Worm (Caenorhabditis elegans): ENCODE measurements around the gene T28H11.7.

Gene T28H11.7

ce11 chrIV:5054297-5054696 is 37.3 kb upstream of the T28H11.7 start:
- TF ChIP-seq fkh-10 (GFP tag; optimal IDR thresholded peaks at IDR 0.05), result no peak
- TF ChIP-seq lin-39 (tag; optimal IDR thresholded peaks at IDR 0.05), result no peak
- TF ChIP-seq ceh-28 (tag; optimal IDR thresholded peaks at IDR 0.05), result no peak
- TF ChIP-seq fos-1 (tag; optimal IDR thresholded peaks at IDR 0.05), result no peak
- no peak for TF ChIP-seq hmg-11 (tag; optimal IDR thresholded peaks at IDR 0.05)
- TF ChIP-seq lsy-12 (tag; optimal IDR thresholded peaks at IDR 0.05), result no peak
- TF ChIP-seq R02D3.7 (tag; optimal IDR thresholded peaks at IDR 0.05), result no peak
- TF ChIP-seq egl-5 (tag; optimal IDR thresholded peaks at IDR 0.05), result no peak
- no peak for TF ChIP-seq ztf-11 (tag; optimal IDR thresholded peaks at IDR 0.05)
- no peak for TF ChIP-seq sea-2 (GFP tag; optimal IDR thresholded peaks at IDR 0.05)
- TF ChIP-seq pqm-1 (tag; optimal IDR thresholded peaks at IDR 0.05), result no peak
- no peak for TF ChIP-seq egl-27 (tag; optimal IDR thresholded peaks at IDR 0.05)

ce11 chrIV:5045389-5045788 is 28.4 kb upstream of the T28H11.7 start, which contains the start of gene hot-9:
Gene hot-9, minus strand, starts transcription at chrIV:5045489.
- TF ChIP-seq ztf-11 (tag; optimal IDR thresholded peaks at IDR 0.05) (no peak), pha-4 (tag; optimal IDR thresholded peaks at IDR 0.05) (no peak), fos-1 (tag; optimal IDR thresholded peaks at IDR 0.05) (no peak), nhr-237 (tag; optimal IDR thresholded peaks at IDR 0.05) (no peak), nhr-23 (tag; optimal IDR thresholded peaks at IDR 0.05) (no peak), nfya-1 (tag; optimal IDR thresholded peaks at IDR 0.05; ENCODE audit: insufficient read depth) (no peak)

- TF ChIP-seq snpc-4 (tag; optimal IDR thresholded peaks at IDR 0.05), result peak; percentile 35
- TF ChIP-seq nhr-11 (tag; optimal IDR thresholded peaks at IDR 0.05), result no peak
These were observed 21.8 kb upstream of the T28H11.7 start for ce11 chrIV:5038744-5039143.

ce11 chrIV:5037489-5037888 is 20.5 kb upstream of the T28H11.7 start, which contains the start of gene C09B9.1:
Gene C09B9.1, plus strand, starts transcription at chrIV:5037789.
- TF ChIP-seq unc-39 (tag; optimal IDR thresholded peaks at IDR 0.05) (no peak), mdl-1 (tag; optimal IDR thresholded peaks at IDR 0.05) (no peak)

DNA sequence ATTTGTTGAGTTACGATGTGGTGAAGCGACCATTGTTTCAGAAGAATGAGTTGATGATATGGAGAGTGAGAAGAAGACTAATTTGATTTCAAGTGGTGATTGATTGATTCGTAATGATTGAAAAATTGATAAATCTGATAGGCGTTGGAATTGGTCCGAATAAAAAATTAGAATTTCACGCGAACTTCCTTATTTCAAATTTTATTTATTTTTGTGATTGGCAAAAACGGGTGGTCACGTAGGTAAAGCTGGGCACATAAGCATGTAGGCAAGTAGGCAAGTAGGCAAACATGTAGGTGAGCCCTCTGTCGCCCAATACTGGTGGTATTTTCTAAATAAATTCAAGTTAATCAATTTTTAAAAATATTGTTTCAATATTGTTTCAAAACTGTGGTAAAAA is 16.3 kb upstream of the T28H11.7 start, which contains the start of gene C09B9.4:
Gene C09B9.4, minus strand, starts transcription at position 101 of the 400 bp plus-strand sequence.
- TF ChIP-seq egl-5 (tag; optimal IDR thresholded peaks at IDR 0.05) (no peak), nhr-25 (tag; optimal IDR thresholded peaks at IDR 0.05) (no peak), hmg-11 (tag; optimal IDR thresholded peaks at IDR 0.05) (no peak), lin-15B (tag; optimal IDR thresholded peaks at IDR 0.05) (no peak), ZK546.5 (tag; optimal IDR thresholded peaks at IDR 0.05) (no peak), fos-1 (tag; optimal IDR thresholded peaks at IDR 0.05) (no peak), pqm-1 (tag; optimal IDR thresholded peaks at IDR 0.05) (no peak), jun-1 (tag; optimal IDR thresholded peaks at IDR 0.05) (no peak), nhr-67 (tag; optimal IDR thresholded peaks at IDR 0.05) (no peak), elt-3 (tag; optimal IDR thresholded peaks at IDR 0.05) (no peak), sea-2 (GFP tag; optimal IDR thresholded peaks at IDR 0.05) (no peak)

DNA sequence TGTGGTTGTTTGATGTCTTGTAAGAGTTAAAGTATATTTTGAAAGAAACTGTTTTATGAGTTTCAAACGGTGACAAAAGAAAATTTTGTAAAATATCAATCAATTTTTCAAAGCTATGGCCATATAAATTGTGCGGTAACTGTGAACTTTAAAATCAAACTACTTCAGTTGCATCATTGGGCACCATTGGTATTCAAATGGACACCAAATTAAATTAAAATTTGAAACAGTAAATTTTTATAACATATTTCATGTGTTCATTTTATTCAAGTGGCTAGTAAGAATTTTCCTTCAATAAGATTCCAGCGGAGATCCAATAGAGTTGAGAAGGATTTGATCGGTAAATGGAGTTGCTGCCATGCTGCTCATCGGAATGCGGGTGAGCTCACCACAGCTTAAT is 14.4 kb upstream of the T28H11.7 start:
- no peak for TF ChIP-seq ztf-11 (tag; optimal IDR thresholded peaks at IDR 0.05)
- TF ChIP-seq unc-62 (GFP tag; optimal IDR thresholded peaks at IDR 0.05), result no peak
- no peak for TF ChIP-seq fkh-10 (GFP tag; optimal IDR thresholded peaks at IDR 0.05)
- TF ChIP-seq eor-1 (tag; optimal IDR thresholded peaks at IDR 0.05), result no peak
- no peak for TF ChIP-seq nhr-77 (tag; optimal IDR thresholded peaks at IDR 0.05)
- no peak for TF ChIP-seq lin-15B (tag; optimal IDR thresholded peaks at IDR 0.05)
- TF ChIP-seq snpc-4 (tag; optimal IDR thresholded peaks at IDR 0.05), result no peak
- TF ChIP-seq nhr-23 (tag; optimal IDR thresholded peaks at IDR 0.05), result no peak
- TF ChIP-seq aly-2 (tag; optimal IDR thresholded peaks at IDR 0.05), result no peak
- TF ChIP-seq jun-1 (tag; optimal IDR thresholded peaks at IDR 0.05), result no peak
- TF ChIP-seq skn-1 (tag; optimal IDR thresholded peaks at IDR 0.05), result no peak
- TF ChIP-seq fos-1 (tag; optimal IDR thresholded peaks at IDR 0.05), result no peak
- TF ChIP-seq egl-27 (tag; optimal IDR thresholded peaks at IDR 0.05), result no peak
- no peak for TF ChIP-seq pqm-1 (tag; optimal IDR thresholded peaks at IDR 0.05)
- no peak for TF ChIP-seq nhr-76 (tag; optimal IDR thresholded peaks at IDR 0.05)
- no peak for TF ChIP-seq ceh-16 (tag; optimal IDR thresholded peaks at IDR 0.05)
- no peak for TF ChIP-seq ztf-4 (tag; optimal IDR thresholded peaks at IDR 0.05)
- no peak for TF ChIP-seq ceh-82 (tag; optimal IDR thresholded peaks at IDR 0.05)
- TF ChIP-seq nhr-237 (tag; optimal IDR thresholded peaks at IDR 0.05), result no peak
- TF ChIP-seq ceh-9 (tag; optimal IDR thresholded peaks at IDR 0.05), result no peak
